Fruit fly (Drosophila melanogaster) whole organism, embryonic: ENCODE measurements around the gene Hr78.

Experiments used
- Ada2b ChIP-seq: fragments of 200-800 bp; sonication (Bioruptor generic); IDR thresholded peaks from 2 replicates; pipeline ENCODE4 v1.3.6; 2022; ENCODE audit warnings: missing biosample characterization, missing genetic modification characterization
- Aef1 ChIP-seq: fragments of 200-800 bp; sonication (Bioruptor generic); IDR thresholded peaks from 3 replicates; pipeline ENCODE4 v1.3.6; 2022; ENCODE audit warnings: missing biosample characterization, missing genetic modification characterization
- BEAF-32 ChIP-seq: fragments of 200-800 bp; sonication (Bioruptor generic); optimal IDR thresholded peaks from 3 replicates; lab custom pipeline; 2017; ENCODE audit warnings: missing biosample characterization, missing genetic modification characterization, mild to moderate bottlenecking, moderate library complexity, missing genetic modification reagents
- CG10321 ChIP-seq: fragments of 200-800 bp; sonication (Bioruptor generic); IDR thresholded peaks from 2 replicates; pipeline ENCODE4 v1.3.6; 2022; ENCODE audit warnings: missing biosample characterization, missing genetic modification characterization
- CG11085 ChIP-seq: fragments of 200-800 bp; sonication (Bioruptor generic); IDR thresholded peaks from 2 replicates; pipeline ENCODE4 v1.3.6; 2022; ENCODE audit warnings: missing biosample characterization, missing genetic modification characterization
- CG12219 ChIP-seq: fragments of 200-800 bp; sonication (Bioruptor generic); optimal IDR thresholded peaks from 3 replicates; lab custom pipeline; 2018; ENCODE audit warnings: missing biosample characterization, mild to moderate bottlenecking, missing genetic modification characterization
- CG13775 ChIP-seq: fragments of 200-800 bp; sonication (Bioruptor generic); optimal IDR thresholded peaks from 3 replicates; lab custom pipeline; 2017; ENCODE audit warnings: missing biosample characterization, mild to moderate bottlenecking, missing genetic modification characterization
- CG1529 ChIP-seq: fragments of 200-800 bp; sonication (Bioruptor generic); optimal IDR thresholded peaks from 3 replicates; lab custom pipeline; 2018; ENCODE audit warnings: missing biosample characterization, missing genetic modification characterization
- CG17186 ChIP-seq: fragments of 200-800 bp; sonication (Bioruptor generic); optimal IDR thresholded peaks from 3 replicates; lab custom pipeline; 2017; ENCODE audit warnings: missing biosample characterization, missing genetic modification reagents, missing genetic modification characterization
- CG17361 ChIP-seq: fragments of 200-800 bp; sonication (Bioruptor generic); IDR thresholded peaks from 3 replicates; pipeline ENCODE4 v1.3.6; 2022; ENCODE audit warnings: missing biosample characterization, missing genetic modification characterization
- CG17829 ChIP-seq: fragments of 200-800 bp; optimal IDR thresholded peaks from 2 replicates; lab custom pipeline; 2019; ENCODE audit warnings: missing biosample characterization, mild to moderate bottlenecking, missing genetic modification characterization, moderate library complexity
- CG1792 ChIP-seq: fragments of 200-800 bp; sonication (Bioruptor generic); optimal IDR thresholded peaks from 2 replicates; lab custom pipeline; 2016; ENCODE audit warnings: missing biosample characterization, missing genetic modification characterization
- CG2199 ChIP-seq: fragments of 200-800 bp; sonication (Bioruptor generic); IDR thresholded peaks from 3 replicates; pipeline ENCODE4 v1.3.6; 2022; ENCODE audit warnings: missing biosample characterization, missing genetic modification characterization
- CG3065 ChIP-seq: fragments of 200-800 bp; sonication (Bioruptor generic); optimal IDR thresholded peaks from 2 replicates; lab custom pipeline; 2016; ENCODE audit warnings: missing biosample characterization, missing genetic modification characterization
- CG32767 ChIP-seq: fragments of 200-800 bp; sonication (Bioruptor generic); IDR thresholded peaks from 2 replicates; pipeline ENCODE4 v1.3.6; 2022; ENCODE audit warnings: missing biosample characterization, missing genetic modification characterization
- CG34224 ChIP-seq: fragments of 200-800 bp; sonication (Bioruptor generic); IDR thresholded peaks from 3 replicates; pipeline ENCODE4 v1.3.6; 2022; ENCODE audit warnings: missing biosample characterization, missing genetic modification characterization; ENCODE audit not compliant: partially characterized antibody
- CG3838 ChIP-seq: fragments of 200-800 bp; sonication (Bioruptor generic); optimal IDR thresholded peaks from 3 replicates; lab custom pipeline; 2016; ENCODE audit warnings: missing biosample characterization, missing genetic modification characterization
- CG3847 ChIP-seq: fragments of 200-800 bp; sonication (Bioruptor generic); IDR thresholded peaks from 2 replicates; pipeline ENCODE4 v1.3.6; 2022; ENCODE audit warnings: missing biosample characterization, missing genetic modification characterization
- CG6791 ChIP-seq: fragments of 200-800 bp; sonication (Bioruptor generic); IDR thresholded peaks from 3 replicates; pipeline ENCODE4 v1.3.6; 2022; ENCODE audit warnings: missing biosample characterization, missing genetic modification characterization; ENCODE audit not compliant: partially characterized antibody
- CG7357 ChIP-seq: fragments of 200-800 bp; sonication (Bioruptor generic); IDR thresholded peaks from 3 replicates; pipeline ENCODE4 v1.3.6; 2022; ENCODE audit warnings: missing biosample characterization, missing genetic modification characterization
- CG7786 ChIP-seq: fragments of 200-800 bp; sonication (Bioruptor generic); optimal IDR thresholded peaks from 2 replicates; lab custom pipeline; 2016; ENCODE audit warnings: missing biosample characterization, missing genetic modification characterization
- CG7987 ChIP-seq: fragments of 200-800 bp; sonication (Bioruptor generic); optimal IDR thresholded peaks from 2 replicates; lab custom pipeline; 2018; ENCODE audit warnings: missing biosample characterization, mild to moderate bottlenecking, missing genetic modification characterization, moderate library complexity
- CG8478 ChIP-seq: fragments of >200 bp; optimal IDR thresholded peaks from 2 replicates; lab custom pipeline; 2018
- CG9215 ChIP-seq: fragments of 200-800 bp; sonication (Bioruptor generic); IDR thresholded peaks from 2 replicates; pipeline ENCODE4 v1.3.6; 2022; ENCODE audit warnings: missing biosample characterization, missing genetic modification characterization
- CHES-1-like ChIP-seq: fragments of 200-800 bp; sonication (Bioruptor generic); optimal IDR thresholded peaks from 2 replicates; lab custom pipeline; 2016; ENCODE audit warnings: missing biosample characterization, missing genetic modification characterization
- Camta ChIP-seq: fragments of 200-800 bp; sonication (Bioruptor generic); optimal IDR thresholded peaks from 2 replicates; lab custom pipeline; 2016; ENCODE audit warnings: missing biosample characterization, missing genetic modification characterization
- D19B ChIP-seq: fragments of 200-800 bp; sonication (Bioruptor generic); optimal IDR thresholded peaks from 2 replicates; lab custom pipeline; 2017; ENCODE audit warnings: missing biosample characterization, mild to moderate bottlenecking, missing genetic modification characterization
- Dek ChIP-seq: fragments of 200-800 bp; sonication (Bioruptor generic); optimal IDR thresholded peaks from 3 replicates; lab custom pipeline; 2019; ENCODE audit warnings: missing biosample characterization, mild to moderate bottlenecking, missing genetic modification characterization, moderate library complexity
- Dip3 ChIP-seq: fragments of 200-800 bp; sonication (Bioruptor generic); optimal IDR thresholded peaks from 3 replicates; lab custom pipeline; 2016; ENCODE audit warnings: missing biosample characterization, missing genetic modification characterization
- Ets97D ChIP-seq: fragments of 200-800 bp; sonication (Bioruptor generic); optimal IDR thresholded peaks from 3 replicates; lab custom pipeline; 2016; ENCODE audit warnings: missing biosample characterization, missing genetic modification characterization
- Fer3 ChIP-seq: fragments of 200-800 bp; sonication (Bioruptor generic); optimal IDR thresholded peaks from 2 replicates; lab custom pipeline; 2018; ENCODE audit warnings: missing biosample characterization, mild to moderate bottlenecking, missing genetic modification characterization, moderate library complexity
- Hey ChIP-seq: fragments of 200-800 bp; sonication (Bioruptor generic); optimal IDR thresholded peaks from 3 replicates; lab custom pipeline; 2018; ENCODE audit warnings: missing biosample characterization, mild to moderate bottlenecking, missing genetic modification characterization
- Hmr ChIP-seq: fragments of 200-800 bp; sonication (Bioruptor generic); optimal IDR thresholded peaks from 3 replicates; lab custom pipeline; 2017; ENCODE audit warnings: mild to moderate bottlenecking, missing biosample characterization, missing genetic modification reagents, missing genetic modification characterization
- NC2α ChIP-seq: fragments of 200-800 bp; sonication (Bioruptor generic); optimal IDR thresholded peaks from 2 replicates; lab custom pipeline; 2016; ENCODE audit warnings: missing biosample characterization, missing genetic modification characterization
- Nf-YB ChIP-seq: fragments of 200-800 bp; sonication (Bioruptor generic); optimal IDR thresholded peaks from 3 replicates; lab custom pipeline; 2019; ENCODE audit warnings: missing biosample characterization, mild to moderate bottlenecking, missing genetic modification characterization, moderate library complexity
- Oaz ChIP-seq: fragments of 200-800 bp; sonication (Bioruptor generic); IDR thresholded peaks from 2 replicates; pipeline ENCODE4 v1.3.6; 2022; ENCODE audit warnings: missing biosample characterization, missing genetic modification characterization
- Oli ChIP-seq: fragments of 200-800 bp; sonication (Bioruptor generic); optimal IDR thresholded peaks from 2 replicates; lab custom pipeline; 2018; ENCODE audit warnings: missing biosample characterization, mild to moderate bottlenecking, missing genetic modification characterization, moderate library complexity
- Sox100B ChIP-seq: fragments of 200-800 bp; sonication (Bioruptor generic); optimal IDR thresholded peaks from 3 replicates; lab custom pipeline; 2018; ENCODE audit warnings: missing biosample characterization, mild to moderate bottlenecking, missing genetic modification characterization
- Sry-δ ChIP-seq: fragments of 200-800 bp; sonication (Bioruptor generic); optimal IDR thresholded peaks from 2 replicates; lab custom pipeline; 2016; ENCODE audit warnings: missing biosample characterization, missing genetic modification characterization
- Tbp ChIP-seq: fragments of >200 bp; optimal IDR thresholded peaks from 2 replicates; lab custom pipeline; 2018; ENCODE audit warnings: missing biosample characterization, missing genetic modification characterization
- Xrp1 ChIP-seq: fragments of 200-800 bp; sonication (Bioruptor generic); IDR thresholded peaks from 2 replicates; pipeline ENCODE4 v1.3.6; 2022; ENCODE audit warnings: missing biosample characterization, missing genetic modification characterization
- abd-A ChIP-seq: fragments of 200-800 bp; sonication (Bioruptor generic); optimal IDR thresholded peaks from 3 replicates; lab custom pipeline; 2019; ENCODE audit warnings: missing biosample characterization, mild to moderate bottlenecking, missing genetic modification characterization, moderate library complexity
- ara ChIP-seq: fragments of 200-800 bp; sonication (Bioruptor generic); IDR thresholded peaks from 2 replicates; pipeline ENCODE4 v1.3.6; 2022; ENCODE audit warnings: missing biosample characterization, missing genetic modification characterization
- bcd ChIP-seq: fragments of 200-800 bp; sonication (Bioruptor generic); optimal IDR thresholded peaks from 2 replicates; lab custom pipeline; 2017; ENCODE audit warnings: missing biosample characterization, mild to moderate bottlenecking, missing genetic modification characterization
- bsh ChIP-seq, 2 experiments: fragments of 200-800 bp; sonication (Bioruptor generic); optimal IDR thresholded peaks; 2 replicates each; lab custom pipeline; 2017 to 2018; ENCODE audit warnings: mild to moderate bottlenecking in 2 of 2, missing biosample characterization in 2 of 2, missing genetic modification characterization in 2 of 2, moderate library complexity in 1 of 2
- cad ChIP-seq: fragments of >200 bp; optimal IDR thresholded peaks from 2 replicates; lab custom pipeline; 2017; ENCODE audit warnings: missing biosample characterization, missing genetic modification characterization
- cato ChIP-seq: fragments of 200-800 bp; sonication (Bioruptor generic); optimal IDR thresholded peaks from 2 replicates; lab custom pipeline; 2016; ENCODE audit warnings: missing biosample characterization, missing genetic modification characterization, borderline replicate concordance
- chif ChIP-seq, 2 experiments: fragments of 200-800 bp; sonication (Bioruptor generic); optimal IDR thresholded peaks; 3 replicates each; lab custom pipeline; 2016; ENCODE audit warnings: missing biosample characterization in 2 of 2, missing genetic modification characterization in 2 of 2
- dm ChIP-seq: fragments of 200-800 bp; sonication (Bioruptor generic); optimal IDR thresholded peaks from 3 replicates; lab custom pipeline; 2016; ENCODE audit warnings: missing biosample characterization, missing genetic modification characterization
- fd3F ChIP-seq: fragments of 200-800 bp; sonication (Bioruptor generic); optimal IDR thresholded peaks from 2 replicates; lab custom pipeline; 2018; ENCODE audit warnings: missing biosample characterization, mild to moderate bottlenecking, missing genetic modification characterization, moderate library complexity
- kni ChIP-seq: fragments of 200-800 bp; sonication (Bioruptor generic); optimal IDR thresholded peaks from 3 replicates; lab custom pipeline; 2017; ENCODE audit warnings: mild to moderate bottlenecking, missing biosample characterization, missing genetic modification reagents, missing genetic modification characterization
- tup ChIP-seq: fragments of 200-800 bp; sonication (Bioruptor generic); optimal IDR thresholded peaks from 2 replicates; lab custom pipeline; 2016; ENCODE audit warnings: missing biosample characterization, mild to moderate bottlenecking, missing genetic modification characterization, moderate library complexity

Hr78 gene

dm6 chr3L:21483837-21484236 lies 13.5 kb downstream of the Hr78 start (continued):
- TF ChIP-seq CG1792 (GFP tag; lab: Kevin White, UChicago) = no peak
- TF ChIP-seq dm (GFP tag; lab: Kevin White, UChicago) = no peak
- TF ChIP-seq CG32767 = no peak
- no peak for TF ChIP-seq CG7357
- 0 out of 2 replicates have a peak, but pooled peaks have one; percentile 24 for TF ChIP-seq Xrp1 (GFP tag; lab: Robert Waterston, UW)
- no peak for TF ChIP-seq CG17186
- no peak for TF ChIP-seq CG1529 (GFP tag; lab: Kevin White, UChicago)
- TF ChIP-seq Ets97D (GFP tag; lab: Kevin White, UChicago) = peak; percentile 83
- no peak for TF ChIP-seq kni (GFP tag; lab: Kevin White, UChicago)
- peak; percentile 54 for TF ChIP-seq CG7987
- TF ChIP-seq CG17829 (tag; lab: Kevin White, UChicago) = peak; percentile 78
- TF ChIP-seq bcd (GFP tag; lab: Kevin White, UChicago) = no peak
- no peak for TF ChIP-seq tup (GFP tag; lab: Kevin White, UChicago)
- TF ChIP-seq Sry-δ = peak; percentile 49
- no peak for TF ChIP-seq abd-A (tag; lab: Kevin White, UChicago)
- TF ChIP-seq cato (GFP tag; lab: Kevin White, UChicago) = no peak
- TF ChIP-seq Tbp (GFP tag; lab: Kevin White, UChicago) = peak; percentile 23
- no peak for TF ChIP-seq Fer3 (tag; lab: Kevin White, UChicago)
- TF ChIP-seq ara (GFP tag; lab: Robert Waterston, UW) = no peak
- no peak for TF ChIP-seq Oaz (GFP tag; lab: Robert Waterston, UW)
- no peak for TF ChIP-seq CG34224
- TF ChIP-seq CG3065 (GFP tag; lab: Kevin White, UChicago) = no peak
- TF ChIP-seq CG11085 (GFP tag; lab: Robert Waterston, UW) = no peak
- peak; percentile 26 for TF ChIP-seq BEAF-32 (GFP tag; lab: Kevin White, UChicago)
- TF ChIP-seq Hmr (GFP tag; lab: Kevin White, UChicago) = peak; percentile 84
- peak; percentile 26 for TF ChIP-seq Nf-YB
- TF ChIP-seq Dip3 (GFP tag; lab: Kevin White, UChicago) = no peak
- TF ChIP-seq CG7786 = peak; percentile 10
- no peak for TF ChIP-seq Aef1
- TF ChIP-seq D19B (GFP tag; lab: Kevin White, UChicago) = no peak
- peak; percentile 83; the same call in 1 of the 3 replicates for TF ChIP-seq CG2199 (GFP tag; lab: Robert Waterston, UW)
- no peak for TF ChIP-seq CG6791 (GFP tag; lab: Robert Waterston, UW)
- TF ChIP-seq CG13775 = no peak
- TF ChIP-seq Oli (tag; lab: Kevin White, UChicago) = no peak
- TF ChIP-seq CG3838 = no peak
- TF ChIP-seq CG17361 = peak; percentile 40; the same call in 1 of the 3 replicates
- TF ChIP-seq CG12219 = no peak
- no peak for TF ChIP-seq cad
- TF ChIP-seq Sox100B = no peak
- TF ChIP-seq CG9215 (GFP tag; lab: Robert Waterston, UW) = no peak
- peak; percentile 43 for TF ChIP-seq CHES-1-like (GFP tag; lab: Kevin White, UChicago)
- TF ChIP-seq CG8478 = peak; percentile 5
- peak in 1 of 2 experiments; percentile 7 for TF ChIP-seq bsh (GFP tag; optimal IDR thresholded peaks at IDR 0.05; lab: Kevin White, UChicago)
- TF ChIP-seq Hey (tag; lab: Kevin White, UChicago) = no peak
- no peak for TF ChIP-seq Dek
- peak; percentile 90 for TF ChIP-seq CG3847 (GFP tag; lab: Robert Waterston, UW)
- TF ChIP-seq Camta (GFP tag; lab: Kevin White, UChicago) = no peak
- TF ChIP-seq NC2α (GFP tag; lab: Kevin White, UChicago) = no peak
- TF ChIP-seq fd3F = no peak
- peak in 1 of 2 experiments; percentile 40 for TF ChIP-seq chif (GFP tag; optimal IDR thresholded peaks at IDR 0.05; lab: Kevin White, UChicago)
- no peak for TF ChIP-seq CG10321 (GFP tag; lab: Robert Waterston, UW)
- no peak for TF ChIP-seq Ada2b (GFP tag; lab: Robert Waterston, UW)
